Worm (Caenorhabditis elegans): ENCODE results near the gene sym-1.
A peak's percentile ranks its signal among the peaks of the same experiment; 100 is the strongest.

Gene sym-1

DNA sequence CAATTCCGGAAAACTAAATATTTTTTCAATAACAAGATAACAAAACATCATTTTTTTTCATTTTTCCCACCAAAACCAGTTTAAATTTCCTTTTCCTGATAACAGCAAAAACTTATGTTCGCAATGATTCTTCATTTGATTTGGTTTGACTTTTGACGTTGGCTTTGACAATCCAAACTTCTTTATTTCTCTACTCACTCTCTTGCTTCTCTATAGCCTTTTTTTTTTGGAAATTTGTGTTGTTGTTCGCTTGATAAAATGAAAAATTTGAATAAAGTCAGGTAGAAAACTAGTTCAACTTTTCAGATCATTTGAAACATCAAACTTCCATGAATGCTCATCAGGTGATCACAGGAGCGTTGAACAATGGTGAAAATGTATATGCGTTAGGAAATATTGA is 29.7 kb downstream of the sym-1 start, which contains the start of gene rbc-1:
TSS of gene rbc-1 (plus strand) at position 301 of the 400 bp plus-strand sequence.
- TF ChIP-seq D2030.7 (GFP tag; IDR thresholded peaks at IDR 0.05): no peak
- TF ChIP-seq hrde-1 (tag; optimal IDR thresholded peaks at IDR 0.05; ENCODE audit: borderline replicate concordance): no peak
- TF ChIP-seq lin-40 (tag; optimal IDR thresholded peaks at IDR 0.05): no peak
- TF ChIP-seq ceh-27 (GFP tag; optimal IDR thresholded peaks at IDR 0.05): no peak
- no peak for TF ChIP-seq F10E7.11 (tag; optimal IDR thresholded peaks at IDR 0.05)
- no peak for TF ChIP-seq tbx-9 (tag; optimal IDR thresholded peaks at IDR 0.05; ENCODE audit: borderline replicate concordance)
- TF ChIP-seq F57C9.4 (tag; optimal IDR thresholded peaks at IDR 0.05): no peak
- no peak for TF ChIP-seq egl-44 (GFP tag; IDR thresholded peaks at IDR 0.05)

DNA sequence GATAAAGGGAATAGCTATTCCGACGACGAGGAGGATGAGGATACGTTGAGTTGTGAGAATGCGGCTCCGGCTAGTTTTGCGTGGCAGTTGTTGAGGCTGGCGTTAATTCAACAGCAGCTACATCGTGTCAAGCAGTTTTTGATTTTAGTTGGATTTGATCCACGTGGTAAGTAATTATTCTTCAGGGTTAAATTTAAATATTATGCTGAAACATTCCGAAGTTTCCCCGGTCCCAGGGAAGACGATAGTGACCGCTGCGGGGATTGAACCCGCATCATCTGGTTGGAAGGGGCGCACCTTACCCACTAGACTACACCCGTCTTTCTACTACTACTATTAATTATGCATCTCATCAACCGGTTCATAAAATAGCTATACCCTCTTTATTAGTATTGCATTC is 39.8 kb downstream of the sym-1 start:
- TF ChIP-seq dox-1 (GFP tag; IDR thresholded peaks at IDR 0.05): peak; percentile 33; the same call in 1 of the 2 replicates
- peak; percentile 30 for TF ChIP-seq rpc-1 (optimal IDR thresholded peaks at IDR 0.05)
- TF ChIP-seq rpc-1 (tag; optimal IDR thresholded peaks at IDR 0.05): peak; percentile 65
- TF ChIP-seq let-526 (GFP tag; IDR thresholded peaks at IDR 0.05): no peak
- TF ChIP-seq F57C9.4 (tag; optimal IDR thresholded peaks at IDR 0.05): no peak
- no peak for TF ChIP-seq snpc-1.3 (tag; optimal IDR thresholded peaks at IDR 0.05; ENCODE audit: insufficient read depth)
- TF ChIP-seq snpc-3.4 (tag; optimal IDR thresholded peaks at IDR 0.05): no peak
- TF ChIP-seq Y56A3A.18 (GFP tag; IDR thresholded peaks at IDR 0.05): no peak
- TF ChIP-seq Y53F4B.3 (GFP tag; IDR thresholded peaks at IDR 0.05): no peak
- TF ChIP-seq madf-6 (GFP tag; IDR thresholded peaks at IDR 0.05): no peak
- TF ChIP-seq lir-1 (GFP tag; conservative IDR thresholded peaks at IDR 0.05): no peak
- no peak for TF ChIP-seq xnd-1 (tag; optimal IDR thresholded peaks at IDR 0.05)
- no peak for TF ChIP-seq snpc-4 (GFP tag; optimal IDR thresholded peaks at IDR 0.05)
- TF ChIP-seq snpc-4 (tag; optimal IDR thresholded peaks at IDR 0.05): no peak
- TF ChIP-seq tbp1 (GFP tag; optimal IDR thresholded peaks at IDR 0.05): peak; percentile 41
- TF ChIP-seq ztf-28 (GFP tag; IDR thresholded peaks at IDR 0.05): no peak
- no peak for TF ChIP-seq madf-8 (GFP tag; conservative IDR thresholded peaks at IDR 0.05)
- TF ChIP-seq hmg-20 (GFP tag; IDR thresholded peaks at IDR 0.05): no peak
- TF ChIP-seq ceh-40 (GFP tag; IDR thresholded peaks at IDR 0.05): no peak
- TF ChIP-seq ztf-22 (GFP tag; optimal IDR thresholded peaks at IDR 0.05): no peak
- TF ChIP-seq B0035.1 (tag; optimal IDR thresholded peaks at IDR 0.05): no peak
- no peak for TF ChIP-seq lsy-27 (tag; optimal IDR thresholded peaks at IDR 0.05; ENCODE audit: borderline replicate concordance, insufficient read depth)
- no peak for TF ChIP-seq F33H1.4 (GFP tag; IDR thresholded peaks at IDR 0.05)
- no peak for TF ChIP-seq B0261.1 (tag; optimal IDR thresholded peaks at IDR 0.05)
- TF ChIP-seq D2030.7 (GFP tag; IDR thresholded peaks at IDR 0.05): peak; percentile 58
- no peak for TF ChIP-seq bed-1 (GFP tag; IDR thresholded peaks at IDR 0.05)
- TF ChIP-seq K11D2.4 (GFP tag; IDR thresholded peaks at IDR 0.05): no peak

DNA sequence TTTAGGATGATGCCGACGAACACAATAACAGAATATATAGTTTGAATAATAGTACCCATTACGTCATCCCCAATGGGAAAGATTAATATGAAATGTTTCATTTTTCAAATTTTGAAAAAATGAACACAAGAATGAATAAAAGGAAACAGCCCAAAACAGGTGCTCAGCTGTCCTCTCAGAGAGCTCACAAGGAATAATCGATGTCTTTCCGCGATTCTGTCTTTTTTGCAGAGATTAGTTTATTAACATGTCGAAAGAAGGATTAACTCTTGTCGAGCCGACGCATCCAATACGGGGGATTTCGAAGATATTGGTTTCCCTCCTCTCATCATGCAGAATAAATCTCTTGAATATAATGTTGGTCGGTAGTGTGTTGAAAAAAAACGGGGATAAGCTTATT is 47.4 kb downstream of the sym-1 start, which contains the start of gene F54E4.2:
TSS of gene F54E4.2 (minus strand) at position 101 of the 400 bp plus-strand sequence.
- no peak for TF ChIP-seq snpc-1.3 (tag; optimal IDR thresholded peaks at IDR 0.05; ENCODE audit: insufficient read depth)

DNA sequence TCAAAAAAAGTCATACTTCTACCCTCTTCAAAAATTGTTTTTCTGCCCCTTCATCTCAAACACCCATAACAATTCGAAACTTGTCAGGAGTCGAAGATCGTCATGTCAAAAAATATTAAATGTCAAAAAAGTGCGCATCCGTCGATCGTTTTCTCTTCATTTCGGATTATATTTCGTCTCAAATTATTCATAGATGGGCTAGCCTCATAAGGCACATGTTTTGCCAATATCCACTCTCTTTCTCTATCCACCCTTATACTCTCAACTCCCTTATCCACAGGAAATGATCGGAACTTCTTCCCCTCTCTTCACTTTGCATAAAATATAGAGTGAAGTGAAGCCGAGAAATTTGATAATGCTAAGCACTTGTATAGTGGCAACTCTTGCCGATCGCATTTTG is 52.3 kb downstream of the sym-1 start:
- TF ChIP-seq dox-1 (GFP tag; IDR thresholded peaks at IDR 0.05) (no peak), F49E8.2 (tag; optimal IDR thresholded peaks at IDR 0.05; ENCODE audit: insufficient read depth) (no peak), tlf-1 (GFP tag; optimal IDR thresholded peaks at IDR 0.05) (no peak), chd-7 (tag; optimal IDR thresholded peaks at IDR 0.05) (no peak), atf-7 (tag; optimal IDR thresholded peaks at IDR 0.05) (no peak), lsy-27 (tag; optimal IDR thresholded peaks at IDR 0.05; ENCODE audit: borderline replicate concordance, insufficient read depth) (no peak), egl-18 (GFP tag; IDR thresholded peaks at IDR 0.05) (no peak), ztf-25 (GFP tag; IDR thresholded peaks at IDR 0.05) (no peak), ceh-40 (GFP tag; IDR thresholded peaks at IDR 0.05) (no peak), gei-17 (GFP tag; optimal IDR thresholded peaks at IDR 0.05) (no peak), aptf-2 (GFP tag; conservative IDR thresholded peaks at IDR 0.05) (no peak), hsf-1 (GFP tag; IDR thresholded peaks at IDR 0.05) (no peak), athp-1 (tag; optimal IDR thresholded peaks at IDR 0.05) (no peak), Y53G8AR.9 (GFP tag; conservative IDR thresholded peaks at IDR 0.05) (no peak), nhr-90 (tag; optimal IDR thresholded peaks at IDR 0.05) (no peak), lin-40 (tag; optimal IDR thresholded peaks at IDR 0.05) (no peak)

Data from whole organism, young adult.